Fruit fly (Drosophila melanogaster): Measurements from ENCODE around the gene CG9213.
A peak's percentile ranks its signal among the peaks of the same experiment; 100 is the strongest.

The CG9213 gene

DNA sequence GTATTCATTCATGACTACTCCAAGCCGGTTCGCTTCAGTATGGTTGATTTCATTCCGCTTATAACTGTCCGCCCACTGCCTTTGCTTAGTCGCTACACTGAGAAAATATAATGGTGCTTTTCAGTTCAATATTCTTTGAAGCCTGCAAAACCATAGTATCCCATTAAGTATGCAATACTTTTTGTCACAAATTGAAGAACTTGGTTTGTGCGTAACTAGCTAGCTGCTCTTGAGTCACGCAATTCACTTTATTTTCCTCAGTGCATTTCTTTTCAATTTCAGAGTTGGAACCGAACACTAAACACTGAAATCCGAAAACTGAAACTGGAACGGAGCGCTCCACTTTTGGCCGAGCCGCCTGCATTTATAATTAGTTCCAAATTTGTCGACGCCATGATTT is 25.4 kb upstream of the CG9213 start (continued):
- peak; percentile 5 for TF ChIP-seq oc (tag; optimal IDR thresholded peaks at IDR 0.05)
- TF ChIP-seq lmd (GFP tag; IDR thresholded peaks at IDR 0.05) = peak; percentile 66
- TF ChIP-seq CG13624 (GFP tag; optimal IDR thresholded peaks at IDR 0.05) = peak; percentile 53
- no peak for TF ChIP-seq TFAM (GFP tag; optimal IDR thresholded peaks at IDR 0.05)
- TF ChIP-seq CG13287 (GFP tag; IDR thresholded peaks at IDR 0.05; ENCODE audit: partially characterized antibody) = no peak
- no peak for TF ChIP-seq tll (GFP tag; optimal IDR thresholded peaks at IDR 0.05)
- peak in 1 of 2 experiments; percentile 72 for TF ChIP-seq Hr51 (GFP tag; optimal IDR thresholded peaks at IDR 0.05)
- no peak for TF ChIP-seq Atf6 (GFP tag; IDR thresholded peaks at IDR 0.05)
- peak; percentile 41; the same call in 1 of the 2 replicates for TF ChIP-seq CG10321 (GFP tag; IDR thresholded peaks at IDR 0.05)
- TF ChIP-seq CG12942 (GFP tag; optimal IDR thresholded peaks at IDR 0.05) = peak; percentile 42
- TF ChIP-seq insv (GFP tag; optimal IDR thresholded peaks at IDR 0.05) = no peak
- 0 out of 3 replicates have a peak, but pooled peaks have one; percentile 14 for TF ChIP-seq CG6175 (GFP tag; IDR thresholded peaks at IDR 0.05)
- no peak for TF ChIP-seq Awh (GFP tag; IDR thresholded peaks at IDR 0.05)
- no peak for TF ChIP-seq Lhr (GFP tag; optimal IDR thresholded peaks at IDR 0.05)
- TF ChIP-seq CG6683 (GFP tag; optimal IDR thresholded peaks at IDR 0.05) = no peak
- peak; percentile 67 for TF ChIP-seq row (GFP tag; IDR thresholded peaks at IDR 0.05)
- TF ChIP-seq NC2β (GFP tag; optimal IDR thresholded peaks at IDR 0.05) = peak; percentile 10
- peak; percentile 24; the same call in 1 of the 3 replicates for TF ChIP-seq Optix (GFP tag; IDR thresholded peaks at IDR 0.05)
- peak; percentile 23 for TF ChIP-seq CG8388 (GFP tag; optimal IDR thresholded peaks at IDR 0.05)
- TF ChIP-seq H15 (GFP tag; IDR thresholded peaks at IDR 0.05) = 0 out of 3 replicates have a peak, but pooled peaks have one; percentile 35
- no peak for TF ChIP-seq toy (GFP tag; IDR thresholded peaks at IDR 0.05)
- TF ChIP-seq CG10654 (GFP tag; optimal IDR thresholded peaks at IDR 0.05) = peak; percentile 27
- TF ChIP-seq CG11560 (tag; IDR thresholded peaks at IDR 0.05) = peak; percentile 47; the same call in 1 of the 3 replicates
- no peak for TF ChIP-seq dmrt11E (tag; optimal IDR thresholded peaks at IDR 0.05)
- TF ChIP-seq CG9609 (GFP tag; optimal IDR thresholded peaks at IDR 0.05) = peak; percentile 51
- 0 out of 2 replicates have a peak, but pooled peaks have one; percentile 26 for TF ChIP-seq sens-2 (GFP tag; IDR thresholded peaks at IDR 0.05)
- peak; percentile 73 for TF ChIP-seq CG2678 (tag; optimal IDR thresholded peaks at IDR 0.05)
- no peak for TF ChIP-seq zf30C (GFP tag; optimal IDR thresholded peaks at IDR 0.05)
- peak; percentile 55 to 57 for TF ChIP-seq dpn (GFP tag; optimal IDR thresholded peaks at IDR 0.05)
- peak; percentile 68 for TF ChIP-seq ind (GFP tag; optimal IDR thresholded peaks at IDR 0.05)
- no peak for TF ChIP-seq knrl (GFP tag; IDR thresholded peaks at IDR 0.05; ENCODE audit: partially characterized antibody)
- no peak for TF ChIP-seq CG17186 (GFP tag; optimal IDR thresholded peaks at IDR 0.05)
- TF ChIP-seq Sox102F (GFP tag; optimal IDR thresholded peaks at IDR 0.05) = peak; percentile 75
- no peak for TF ChIP-seq Eip74EF (GFP tag; optimal IDR thresholded peaks at IDR 0.05)
- peak; percentile 54 for TF ChIP-seq onecut (GFP tag; IDR thresholded peaks at IDR 0.05)
- TF ChIP-seq CG11696 (GFP tag; IDR thresholded peaks at IDR 0.05) = no peak
- TF ChIP-seq CG12659 (GFP tag; optimal IDR thresholded peaks at IDR 0.05) = peak; percentile 42
- peak; percentile 6 for TF ChIP-seq CG3163 (GFP tag; optimal IDR thresholded peaks at IDR 0.05)
- TF ChIP-seq CG12769 (tag; optimal IDR thresholded peaks at IDR 0.05) = peak; percentile 77
- no peak for TF ChIP-seq CG16815 (GFP tag; optimal IDR thresholded peaks at IDR 0.05)
- peak; percentile 78 for TF ChIP-seq gem (tag; optimal IDR thresholded peaks at IDR 0.05)
- TF ChIP-seq Hmx (GFP tag; optimal IDR thresholded peaks at IDR 0.05) = no peak
- no peak for TF ChIP-seq nerfin-2 (GFP tag; IDR thresholded peaks at IDR 0.05; ENCODE audit: partially characterized antibody)
- TF ChIP-seq Kr (GFP tag; optimal IDR thresholded peaks at IDR 0.05) = no peak
- peak; percentile 30; the same call in 1 of the 2 replicates for TF ChIP-seq cas (GFP tag; IDR thresholded peaks at IDR 0.05)
- 0 out of 2 replicates have a peak, but pooled peaks have one; percentile 47 for TF ChIP-seq CG6272 (GFP tag; IDR thresholded peaks at IDR 0.05)
- peak; percentile 19 for TF ChIP-seq ewg (GFP tag; optimal IDR thresholded peaks at IDR 0.05)
- TF ChIP-seq CG17359 (tag; optimal IDR thresholded peaks at IDR 0.05) = peak; percentile 72
- TF ChIP-seq schlank (tag; optimal IDR thresholded peaks at IDR 0.05) = peak; percentile 30
